Worm (Caenorhabditis elegans) whole organism, late embryonic: ENCODE results near the gene F59F5.4.

ENCODE experiments used
- C08G9.2 ChIP-seq: sonication (generic microtip); optimal IDR thresholded peaks from 2 replicates; lab custom pipeline; 2016; ENCODE audit warnings: mild to moderate bottlenecking, missing genetic modification characterization, moderate library complexity, missing compliant biosample characterization
- C38D4.7 ChIP-seq: fragments of 200-800 bp; sonication (Bioruptor generic); optimal IDR thresholded peaks from 2 replicates; lab custom pipeline; 2018; ENCODE audit warnings: mild to moderate bottlenecking, missing genetic modification characterization, moderate library complexity, missing compliant biosample characterization
- K02D7.2 ChIP-seq: sonication (generic microtip); optimal IDR thresholded peaks from 2 replicates; lab custom pipeline; 2017; ENCODE audit warnings: mild to moderate bottlenecking, missing genetic modification characterization, missing compliant biosample characterization
- K09A11.1 ChIP-seq: sonication (generic microtip); optimal IDR thresholded peaks from 2 replicates; lab custom pipeline; 2017; ENCODE audit warnings: antibody characterized with exemption, mild to moderate bottlenecking, missing genetic modification characterization, missing compliant biosample characterization; ENCODE audit not compliant: insufficient read depth
- ahr-1 ChIP-seq: sonication (generic microtip); optimal IDR thresholded peaks from 2 replicates; lab custom pipeline; 2016; ENCODE audit warnings: missing genetic modification characterization, missing compliant biosample characterization
- ama-1 ChIP-seq: fragments of 150-350 bp; optimal IDR thresholded peaks from 2 replicates; lab custom pipeline; 2014
- ceh-18 ChIP-seq: sonication (generic microtip); optimal IDR thresholded peaks from 2 replicates; lab custom pipeline; 2016; ENCODE audit warnings: missing genetic modification characterization, missing compliant biosample characterization
- ceh-19 ChIP-seq: fragments of 200-800 bp; sonication (Bioruptor generic); optimal IDR thresholded peaks from 2 replicates; lab custom pipeline; 2018; ENCODE audit warnings: mild to moderate bottlenecking, missing genetic modification characterization, missing compliant biosample characterization
- ceh-2 ChIP-seq: sonication (generic microtip); optimal IDR thresholded peaks from 2 replicates; lab custom pipeline; 2016; ENCODE audit warnings: missing genotype, missing genetic modification characterization, missing compliant biosample characterization
- ceh-45 ChIP-seq: fragments of 200-800 bp; sonication (Bioruptor generic); IDR thresholded peaks from 2 replicates; pipeline ENCODE4 v1.3.6; 2022; ENCODE audit warnings: missing genetic modification reagents, missing genetic modification characterization, missing compliant biosample characterization
- ceh-9 ChIP-seq: sonication (generic microtip); optimal IDR thresholded peaks from 2 replicates; lab custom pipeline; 2016; ENCODE audit warnings: mild to moderate bottlenecking, missing genetic modification characterization, inconsistent platforms, missing compliant biosample characterization
- che-1 ChIP-seq: sonication (generic microtip); optimal IDR thresholded peaks from 2 replicates; lab custom pipeline; 2016; ENCODE audit warnings: mild to moderate bottlenecking, missing genetic modification characterization, missing compliant biosample characterization
- dmd-4 ChIP-seq: sonication (generic microtip); optimal IDR thresholded peaks from 2 replicates; lab custom pipeline; 2016; ENCODE audit warnings: borderline replicate concordance, missing genetic modification characterization, missing compliant biosample characterization
- dve-1 ChIP-seq: sonication (generic microtip); optimal IDR thresholded peaks from 2 replicates; lab custom pipeline; 2017; ENCODE audit warnings: antibody characterized with exemption, mild to moderate bottlenecking, missing genetic modification characterization, missing compliant biosample characterization
- eyg-1 ChIP-seq: sonication (generic microtip); optimal IDR thresholded peaks from 2 replicates; lab custom pipeline; 2016; ENCODE audit warnings: missing genotype, missing genetic modification characterization, missing compliant biosample characterization
- fkh-10 ChIP-seq: fragments of 150-350 bp; optimal IDR thresholded peaks from 2 replicates; lab custom pipeline; 2014; ENCODE audit warnings: missing biosample characterization, missing genetic modification reagents, missing genetic modification characterization
- hlh-13 ChIP-seq: fragments of 200-800 bp; sonication (Bioruptor generic); optimal IDR thresholded peaks from 2 replicates; lab custom pipeline; 2018; ENCODE audit warnings: mild to moderate bottlenecking, missing genetic modification characterization, missing compliant biosample characterization
- hlh-15 ChIP-seq: sonication (generic microtip); optimal IDR thresholded peaks from 2 replicates; lab custom pipeline; 2016; ENCODE audit warnings: missing genetic modification characterization, missing compliant biosample characterization
- hlh-8 ChIP-seq: sonication (generic microtip); optimal IDR thresholded peaks from 2 replicates; lab custom pipeline; 2016; ENCODE audit warnings: missing genotype, missing genetic modification characterization, missing compliant biosample characterization
- lin-11 ChIP-seq: fragments of 200-800 bp; sonication (Bioruptor generic); optimal IDR thresholded peaks from 2 replicates; lab custom pipeline; 2018; ENCODE audit warnings: mild to moderate bottlenecking, missing genetic modification characterization, missing compliant biosample characterization
- madf-2 ChIP-seq: sonication (generic microtip); optimal IDR thresholded peaks from 2 replicates; lab custom pipeline; 2017; ENCODE audit warnings: missing genetic modification characterization, missing compliant biosample characterization
- mec-3 ChIP-seq: sonication (generic microtip); optimal IDR thresholded peaks from 2 replicates; lab custom pipeline; 2016; ENCODE audit warnings: borderline replicate concordance, missing genetic modification characterization, missing compliant biosample characterization
- nhr-11 ChIP-seq: fragments of 150-350 bp; optimal IDR thresholded peaks from 2 replicates; lab custom pipeline; 2014; ENCODE audit warnings: missing biosample characterization, missing genetic modification characterization
- nhr-232 ChIP-seq: sonication (generic microtip); optimal IDR thresholded peaks from 2 replicates; lab custom pipeline; 2016; ENCODE audit warnings: missing genetic modification characterization, missing compliant biosample characterization
- odd-2 ChIP-seq: sonication (generic microtip); optimal IDR thresholded peaks from 2 replicates; lab custom pipeline; 2017; ENCODE audit warnings: antibody characterized with exemption, mild to moderate bottlenecking, missing genetic modification characterization, missing compliant biosample characterization
- pag-3 ChIP-seq: sonication (generic microtip); optimal IDR thresholded peaks from 2 replicates; lab custom pipeline; 2016; ENCODE audit warnings: missing compliant biosample characterization, missing genetic modification characterization, borderline replicate concordance
- pat-9 ChIP-seq: fragments of 200-800 bp; sonication (Bioruptor generic); optimal IDR thresholded peaks from 2 replicates; lab custom pipeline; 2018; ENCODE audit warnings: mild to moderate bottlenecking, missing genetic modification characterization, moderate library complexity, missing compliant biosample characterization
- pros-1 ChIP-seq: fragments of 150-350 bp; optimal IDR thresholded peaks from 2 replicates; lab custom pipeline; 2014; ENCODE audit warnings: missing biosample characterization, missing genetic modification reagents, missing genetic modification characterization
- ref-2 ChIP-seq: sonication (generic microtip); optimal IDR thresholded peaks from 2 replicates; lab custom pipeline; 2016; ENCODE audit warnings: missing genetic modification characterization, missing compliant biosample characterization
- sox-2 ChIP-seq: fragments of 200-800 bp; sonication (Bioruptor generic); IDR thresholded peaks from 2 replicates; pipeline ENCODE4 v1.3.6; 2022; ENCODE audit warnings: missing genetic modification reagents, missing genetic modification characterization, missing compliant biosample characterization
- tbx-7 ChIP-seq: sonication (generic microtip); optimal IDR thresholded peaks from 2 replicates; lab custom pipeline; 2016; ENCODE audit warnings: missing genotype, missing genetic modification characterization, missing compliant biosample characterization
- ttx-3 ChIP-seq: sonication (generic microtip); optimal IDR thresholded peaks from 2 replicates; lab custom pipeline; 2016; ENCODE audit warnings: missing genetic modification reagents, missing genetic modification characterization, missing compliant biosample characterization
- unc-42 ChIP-seq: sonication (generic microtip); optimal IDR thresholded peaks from 2 replicates; lab custom pipeline; 2016; ENCODE audit warnings: missing genotype, missing genetic modification characterization, missing compliant biosample characterization
- unc-86 ChIP-seq: sonication (generic microtip); optimal IDR thresholded peaks from 2 replicates; lab custom pipeline; 2016; ENCODE audit warnings: missing genetic modification characterization, missing compliant biosample characterization
- zip-5 ChIP-seq: sonication (generic microtip); optimal IDR thresholded peaks from 2 replicates; lab custom pipeline; 2016; ENCODE audit warnings: missing genetic modification characterization, missing compliant biosample characterization
- ztf-16 ChIP-seq: sonication (generic microtip); optimal IDR thresholded peaks from 2 replicates; lab custom pipeline; 2017; ENCODE audit warnings: missing genetic modification characterization, missing compliant biosample characterization

F59F5.4 gene

DNA sequence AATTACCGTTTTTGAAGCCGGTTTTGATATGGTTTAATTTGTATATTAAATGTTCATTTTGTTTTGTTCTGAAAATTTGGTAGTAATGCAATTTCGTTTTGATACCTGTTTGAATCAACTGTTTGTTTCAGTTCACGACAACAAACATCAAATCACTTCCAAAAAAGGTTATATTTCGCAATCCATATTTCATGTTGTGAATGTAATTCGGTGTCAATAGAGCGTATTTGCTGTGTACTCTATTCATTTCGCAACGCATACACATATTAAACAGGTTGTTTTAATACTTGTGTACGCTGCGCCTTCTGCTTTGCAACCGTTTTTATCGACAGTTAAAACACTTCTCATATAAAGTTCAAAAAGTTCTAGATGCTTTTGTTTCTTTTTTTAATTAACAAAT lies 33.6 kb downstream of the F59F5.4 start:
- TF ChIP-seq hlh-15 (no peak), ref-2 (tag; lab: Kevin White, UChicago) (no peak), fkh-10 (GFP tag; lab: Kevin White, UChicago) (no peak), K09A11.1 (tag; lab: Kevin White, UChicago) (no peak), dve-1 (peak; percentile 21), ceh-2 (tag; lab: Kevin White, UChicago) (no peak), C38D4.7 (no peak), nhr-11 (tag; lab: Kevin White, UChicago) (no peak), unc-86 (tag; lab: Kevin White, UChicago) (no peak), pros-1 (tag; lab: Kevin White, UChicago) (peak; percentile 30), pag-3 (tag; lab: Kevin White, UChicago) (no peak), ztf-16 (tag; lab: Kevin White, UChicago) (no peak), ceh-19 (GFP tag; lab: Kevin White, UChicago) (no peak), hlh-13 (GFP tag; lab: Kevin White, UChicago) (no peak), ceh-18 (no peak), eyg-1 (tag; lab: Kevin White, UChicago) (no peak), ceh-9 (no peak), mec-3 (tag; lab: Kevin White, UChicago) (no peak), odd-2 (tag; lab: Kevin White, UChicago) (no peak), sox-2 (GFP tag; lab: Robert Waterston, UW) (no peak), nhr-232 (tag; lab: Kevin White, UChicago) (no peak), unc-42 (peak; percentile 0)

ce11 chrX:10576872-10577271 lies 34.1 kb downstream of the F59F5.4 start, which contains the start of gene nhx-5:
Gene nhx-5, plus strand, starts transcription at chrX:10576953.
- TF ChIP-seq hlh-8 (no peak), C08G9.2 (tag; lab: Kevin White, UChicago) (no peak), odd-2 (tag; lab: Kevin White, UChicago) (no peak), K02D7.2 (no peak), pag-3 (tag; lab: Kevin White, UChicago) (no peak), ceh-19 (GFP tag; lab: Kevin White, UChicago) (no peak)

ce11 chrX:10589465-10589864 lies 46.7 kb downstream of the F59F5.4 start, which contains the start of gene F57C7.4:
Gene F57C7.4, minus strand, starts transcription at chrX:10589565.
- TF ChIP-seq madf-2 (no peak), lin-11 (no peak), K09A11.1 (tag; lab: Kevin White, UChicago) (no peak), C08G9.2 (tag; lab: Kevin White, UChicago) (no peak), ttx-3 (tag; lab: Kevin White, UChicago) (no peak), dmd-4 (tag; lab: Kevin White, UChicago) (no peak), hlh-13 (GFP tag; lab: Kevin White, UChicago) (no peak), ref-2 (tag; lab: Kevin White, UChicago) (no peak), ztf-16 (tag; lab: Kevin White, UChicago) (no peak), pat-9 (tag; lab: Kevin White, UChicago) (no peak), zip-5 (no peak), che-1 (tag; lab: Kevin White, UChicago) (no peak), ceh-45 (GFP tag; lab: Robert Waterston, UW) (no peak), sox-2 (GFP tag; lab: Robert Waterston, UW) (no peak), ama-1 (lab: Kevin White, UChicago) (no peak)

ce11 chrX:10590772-10591171 lies 48.0 kb downstream of the F59F5.4 start:
- TF ChIP-seq tbx-7 (tag; lab: Kevin White, UChicago) (no peak), ahr-1 (tag; lab: Kevin White, UChicago) (peak; percentile 4)
- TF ChIP-seq, all 69 proteins: peak for 1
